Fruit fly (Drosophila melanogaster): ENCODE data around the gene CG14451.

- TF ChIP-seq psq (GFP tag; optimal IDR thresholded peaks at IDR 0.05): no peak
- no peak for TF ChIP-seq N (GFP tag; optimal IDR thresholded peaks at IDR 0.05)
- no peak for TF ChIP-seq lola (GFP tag; optimal IDR thresholded peaks at IDR 0.05)
- no peak for TF ChIP-seq Rel (GFP tag; optimal IDR thresholded peaks at IDR 0.05)
- no peak for TF ChIP-seq Rel (tag; optimal IDR thresholded peaks at IDR 0.05)
- TF ChIP-seq Mio (GFP tag; optimal IDR thresholded peaks at IDR 0.05): no peak
- TF ChIP-seq br (GFP tag; optimal IDR thresholded peaks at IDR 0.05): no peak
- peak; percentile 42 for TF ChIP-seq Myc (optimal IDR thresholded peaks at IDR 0.05)
- no peak for TF ChIP-seq usp (GFP tag; optimal IDR thresholded peaks at IDR 0.05)
- TF ChIP-seq dl (GFP tag; optimal IDR thresholded peaks at IDR 0.05; ENCODE audit: insufficient read depth in 1 of 2, partially characterized antibody in 2 of 2): no peak
- TF ChIP-seq Hnf4 (GFP tag; optimal IDR thresholded peaks at IDR 0.05): no peak
These were observed 11.7 kb upstream of the CG14451 start for dm6 chr3L:22733607-22734006.

Data from whole organism, wandering third instar larva.